Fruit fly (Drosophila melanogaster): ENCODE measurements around the gene Mip.

Mip gene

DNA sequence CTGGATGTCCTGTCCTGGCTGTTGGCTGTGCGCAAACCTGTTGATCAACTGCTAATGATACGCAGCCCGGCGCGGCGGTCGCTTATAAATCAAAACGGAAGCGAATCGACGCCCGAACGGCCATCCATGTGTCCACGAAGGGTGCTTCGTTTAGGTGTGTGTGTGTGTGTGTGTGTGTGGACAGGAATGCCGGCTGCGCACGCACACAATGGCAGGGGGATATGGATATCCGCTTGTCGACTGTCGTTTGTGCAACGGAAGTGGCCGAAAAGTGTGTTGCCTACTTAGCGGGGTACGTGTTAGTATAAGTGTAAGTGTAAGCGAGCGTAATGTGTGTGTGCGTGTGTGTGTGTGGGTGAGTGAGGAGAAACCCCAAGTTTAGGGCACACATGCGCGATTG is at the start of gene Mip:
Gene Mip (minus strand): TSS at position 63 of the 400 bp plus-strand sequence.
- TF ChIP-seq CG17806 (tag; optimal IDR thresholded peaks at IDR 0.05) (no peak), Snoo (tag; optimal IDR thresholded peaks at IDR 0.05) (no peak), D1 (tag; optimal IDR thresholded peaks at IDR 0.05) (no peak), CG34367 (tag; optimal IDR thresholded peaks at IDR 0.05) (no peak), fd96Ca (GFP tag; IDR thresholded peaks at IDR 0.05) (no peak)

DNA sequence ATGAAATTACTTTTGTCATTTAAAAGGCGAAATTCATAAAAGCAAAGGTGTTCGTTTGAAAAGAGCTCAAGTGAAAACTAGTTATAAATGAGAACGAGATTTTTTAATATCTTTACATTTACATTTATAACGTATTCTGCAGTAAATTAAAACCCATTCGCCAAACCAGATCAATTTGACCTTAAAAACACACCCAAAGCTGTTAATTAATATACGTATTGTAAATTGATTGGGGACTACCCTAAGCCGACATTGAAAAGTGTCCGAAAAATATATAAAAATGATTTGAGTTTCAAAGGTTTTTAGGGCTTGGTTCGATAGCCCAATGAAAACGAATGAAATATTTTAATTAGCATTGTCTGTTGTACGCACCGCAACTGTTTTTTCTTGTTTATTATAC is 49.5 kb upstream of the Mip start:
- TF ChIP-seq CG8301 (tag; optimal IDR thresholded peaks at IDR 0.05) (no peak), CG10348 (GFP tag; IDR thresholded peaks at IDR 0.05) (no peak), CG15710 (tag; optimal IDR thresholded peaks at IDR 0.05) (no peak), Snoo (tag; optimal IDR thresholded peaks at IDR 0.05) (no peak), Pif1B (GFP tag; optimal IDR thresholded peaks at IDR 0.05) (no peak), CG8159 (tag; optimal IDR thresholded peaks at IDR 0.05) (no peak), D1 (tag; optimal IDR thresholded peaks at IDR 0.05) (no peak), Ets98B (GFP tag; IDR thresholded peaks at IDR 0.05) (no peak)

DNA sequence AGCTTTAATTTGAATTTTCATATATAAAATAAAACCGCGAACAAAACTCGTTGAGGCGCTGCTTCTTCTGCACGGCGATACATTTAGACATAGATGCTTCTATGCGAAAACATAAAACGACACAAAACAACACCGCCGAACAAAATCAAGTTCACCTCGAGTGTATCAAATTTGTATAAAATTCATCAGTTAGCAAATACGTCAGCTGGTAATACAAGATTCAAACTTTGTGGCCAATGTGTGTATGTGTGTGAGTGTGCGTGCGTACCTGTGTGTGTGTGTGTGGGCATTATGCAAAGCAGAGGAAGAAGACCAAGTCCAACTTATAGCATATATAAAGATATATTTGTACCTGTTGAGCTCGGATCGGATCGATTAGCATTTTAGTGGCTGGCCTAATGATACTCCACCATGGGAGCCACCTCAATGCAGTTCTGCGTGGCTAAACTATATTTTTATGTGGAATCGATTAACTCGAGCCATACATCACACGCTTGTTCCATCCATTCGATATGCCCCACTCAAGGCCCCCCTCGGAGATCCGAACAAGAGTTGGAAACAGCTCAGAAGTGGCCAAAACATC is 45.1 kb upstream of the Mip start:
- TF ChIP-seq CG10348 (GFP tag; IDR thresholded peaks at IDR 0.05) (no peak), EcR (GFP tag; optimal IDR thresholded peaks at IDR 0.05) (no peak), CG12605 (GFP tag; IDR thresholded peaks at IDR 0.05) (no peak), CG15710 (tag; optimal IDR thresholded peaks at IDR 0.05) (no peak), Pif1B (GFP tag; optimal IDR thresholded peaks at IDR 0.05) (no peak), gl (tag; optimal IDR thresholded peaks at IDR 0.05) (no peak), fd96Ca (GFP tag; IDR thresholded peaks at IDR 0.05) (no peak), CG9948 (tag; optimal IDR thresholded peaks at IDR 0.05) (no peak), D1 (tag; optimal IDR thresholded peaks at IDR 0.05) (no peak), CG8159 (tag; optimal IDR thresholded peaks at IDR 0.05) (no peak)

DNA sequence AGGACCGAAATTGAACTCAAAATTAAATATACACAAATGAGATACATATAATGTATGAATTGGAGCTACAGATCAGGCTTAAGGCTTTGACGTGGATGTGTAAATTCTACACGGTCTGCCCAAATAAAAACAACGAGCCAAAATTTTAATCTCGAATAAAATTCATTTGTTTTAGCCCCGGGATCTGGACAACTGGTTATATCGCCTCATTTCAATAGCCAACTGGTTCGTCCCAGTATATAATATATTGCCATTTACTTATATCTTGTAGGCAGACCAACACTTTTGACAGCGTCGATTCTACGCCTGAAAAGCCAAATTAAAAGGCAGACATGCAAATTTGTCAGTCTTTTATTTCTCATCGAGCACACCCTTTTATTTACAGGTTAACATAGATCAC is 43.6 kb upstream of the Mip start:
- TF ChIP-seq Ets98B (GFP tag; IDR thresholded peaks at IDR 0.05) (no peak), CG10348 (GFP tag; IDR thresholded peaks at IDR 0.05) (no peak), CG17806 (tag; optimal IDR thresholded peaks at IDR 0.05) (no peak), D1 (tag; optimal IDR thresholded peaks at IDR 0.05) (no peak), fd96Ca (GFP tag; IDR thresholded peaks at IDR 0.05) (no peak), CG8301 (tag; optimal IDR thresholded peaks at IDR 0.05) (no peak), gl (tag; optimal IDR thresholded peaks at IDR 0.05) (no peak), CG13204 (GFP tag; optimal IDR thresholded peaks at IDR 0.05) (no peak), CG9948 (tag; optimal IDR thresholded peaks at IDR 0.05) (no peak)

DNA sequence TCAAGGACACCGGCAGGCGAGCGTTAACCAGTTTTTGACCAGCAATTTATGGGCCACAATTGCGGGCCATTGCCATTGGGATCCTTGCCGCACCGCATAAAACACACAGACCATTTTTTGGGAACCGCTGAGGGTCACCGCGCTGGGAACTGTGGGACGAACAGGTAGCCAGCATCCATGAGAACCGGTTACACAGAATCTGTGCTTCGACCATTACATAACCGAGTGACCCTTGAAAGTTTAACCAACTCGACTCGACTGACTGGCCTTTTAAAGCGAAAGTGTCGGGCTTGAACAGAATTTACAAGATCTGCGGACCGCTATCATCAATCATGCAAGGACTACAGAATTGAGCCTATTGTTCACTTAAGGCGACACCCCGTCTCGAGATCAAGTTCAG is 42.9 kb upstream of the Mip start:
- TF ChIP-seq CG15710 (tag; optimal IDR thresholded peaks at IDR 0.05) (no peak), D1 (tag; optimal IDR thresholded peaks at IDR 0.05) (no peak), EcR (GFP tag; optimal IDR thresholded peaks at IDR 0.05) (peak; percentile 96), CG14655 (GFP tag; optimal IDR thresholded peaks at IDR 0.05) (no peak)

DNA sequence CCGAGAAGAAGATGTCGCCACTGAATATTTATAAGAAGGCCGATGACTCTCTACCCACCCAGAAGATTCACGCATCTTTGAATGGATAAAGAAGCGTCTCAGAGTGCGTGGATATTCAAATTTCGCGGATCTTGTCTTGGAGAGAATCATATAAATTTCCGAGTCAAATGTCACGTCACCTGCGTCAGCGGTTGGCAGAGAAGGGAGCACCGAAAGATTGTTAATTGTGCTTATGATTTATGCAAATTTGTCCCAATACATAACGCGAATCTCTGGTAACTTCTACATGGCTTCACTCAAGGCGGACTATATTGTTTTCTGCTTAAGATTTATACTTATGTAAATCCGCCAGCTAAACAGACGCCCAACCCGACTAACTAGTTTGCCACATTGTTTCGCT is 41.7 kb upstream of the Mip start:
- TF ChIP-seq CG34367 (tag; optimal IDR thresholded peaks at IDR 0.05) = no peak
- TF ChIP-seq CG13204 (GFP tag; optimal IDR thresholded peaks at IDR 0.05) = no peak
- no peak for TF ChIP-seq D1 (tag; optimal IDR thresholded peaks at IDR 0.05)
- no peak for TF ChIP-seq EcR (GFP tag; optimal IDR thresholded peaks at IDR 0.05)
- TF ChIP-seq CG15710 (tag; optimal IDR thresholded peaks at IDR 0.05) = no peak
- no peak for TF ChIP-seq CG8301 (tag; optimal IDR thresholded peaks at IDR 0.05)
- TF ChIP-seq CG10348 (GFP tag; IDR thresholded peaks at IDR 0.05) = no peak
- no peak for TF ChIP-seq Snoo (tag; optimal IDR thresholded peaks at IDR 0.05)
- TF ChIP-seq Pif1B (GFP tag; optimal IDR thresholded peaks at IDR 0.05) = no peak
- no peak for TF ChIP-seq gl (tag; optimal IDR thresholded peaks at IDR 0.05)
- no peak for TF ChIP-seq Pif1A (GFP tag; optimal IDR thresholded peaks at IDR 0.05)
- no peak for TF ChIP-seq Ets98B (GFP tag; IDR thresholded peaks at IDR 0.05)
- no peak for TF ChIP-seq CG17806 (tag; optimal IDR thresholded peaks at IDR 0.05)
- no peak for TF ChIP-seq CG32121 (GFP tag; IDR thresholded peaks at IDR 0.05)
- no peak for TF ChIP-seq fd96Ca (GFP tag; IDR thresholded peaks at IDR 0.05)
- no peak for TF ChIP-seq rn (GFP tag; IDR thresholded peaks at IDR 0.05)
- no peak for TF ChIP-seq CG8159 (tag; optimal IDR thresholded peaks at IDR 0.05)

DNA sequence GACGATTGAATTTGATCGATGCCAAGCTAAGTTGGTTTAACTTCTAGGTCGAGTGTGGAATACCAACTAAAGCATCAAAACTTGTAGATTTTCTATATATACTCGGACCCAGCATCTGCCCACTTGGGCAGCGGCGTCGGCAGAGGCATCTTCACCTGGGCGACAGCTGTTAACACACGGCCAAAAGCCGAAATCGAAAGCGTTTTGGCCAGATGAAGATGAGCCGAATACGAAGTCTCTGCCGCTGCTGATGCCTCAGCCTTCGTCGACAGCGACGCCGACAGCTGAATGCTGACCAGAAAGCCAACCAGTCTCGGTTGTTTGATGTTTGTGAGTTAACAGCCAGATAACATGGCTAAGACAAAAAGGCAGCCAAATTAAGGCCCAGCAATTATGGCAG is 39.4 kb upstream of the Mip start, which contains the start of gene CG13731:
Gene CG13731 (minus strand): TSS at position 62 of the 400 bp plus-strand sequence.
- TF ChIP-seq CG15710 (tag; optimal IDR thresholded peaks at IDR 0.05) (no peak), CG8159 (tag; optimal IDR thresholded peaks at IDR 0.05) (no peak), CG32121 (GFP tag; IDR thresholded peaks at IDR 0.05) (no peak), gl (tag; optimal IDR thresholded peaks at IDR 0.05) (no peak), CG9948 (tag; optimal IDR thresholded peaks at IDR 0.05) (no peak), EcR (GFP tag; optimal IDR thresholded peaks at IDR 0.05) (no peak), Snoo (tag; optimal IDR thresholded peaks at IDR 0.05) (no peak), Ets98B (GFP tag; IDR thresholded peaks at IDR 0.05) (no peak), CG10348 (GFP tag; IDR thresholded peaks at IDR 0.05) (no peak), CG14655 (GFP tag; optimal IDR thresholded peaks at IDR 0.05) (no peak), CG13204 (GFP tag; optimal IDR thresholded peaks at IDR 0.05) (no peak), CG34367 (tag; optimal IDR thresholded peaks at IDR 0.05) (no peak), CG4496 (GFP tag; IDR thresholded peaks at IDR 0.05) (no peak), D1 (tag; optimal IDR thresholded peaks at IDR 0.05) (no peak), fd96Ca (GFP tag; IDR thresholded peaks at IDR 0.05) (no peak), CG8301 (tag; optimal IDR thresholded peaks at IDR 0.05) (no peak), Pif1B (GFP tag; optimal IDR thresholded peaks at IDR 0.05) (no peak)
